Worm (Caenorhabditis elegans) whole organism, late embryonic: ENCODE data around the gene F11D11.12.

Experiments
- K09A11.1 ChIP-seq: sonication (generic microtip); optimal IDR thresholded peaks from 2 replicates; lab custom pipeline; 2017; ENCODE audit warnings: antibody characterized with exemption, mild to moderate bottlenecking, missing genetic modification characterization, missing compliant biosample characterization; ENCODE audit not compliant: insufficient read depth
- ahr-1 ChIP-seq: sonication (generic microtip); optimal IDR thresholded peaks from 2 replicates; lab custom pipeline; 2016; ENCODE audit warnings: missing genetic modification characterization, missing compliant biosample characterization
- ama-1 ChIP-seq: fragments of 150-350 bp; optimal IDR thresholded peaks from 2 replicates; lab custom pipeline; 2014
- ceh-6 ChIP-seq: fragments of 200-800 bp; sonication (Bioruptor generic); optimal IDR thresholded peaks from 2 replicates; lab custom pipeline; 2018; ENCODE audit warnings: mild to moderate bottlenecking, missing genetic modification characterization, missing compliant biosample characterization
- ceh-9 ChIP-seq: sonication (generic microtip); optimal IDR thresholded peaks from 2 replicates; lab custom pipeline; 2016; ENCODE audit warnings: mild to moderate bottlenecking, missing genetic modification characterization, inconsistent platforms, missing compliant biosample characterization
- dve-1 ChIP-seq: sonication (generic microtip); optimal IDR thresholded peaks from 2 replicates; lab custom pipeline; 2017; ENCODE audit warnings: antibody characterized with exemption, mild to moderate bottlenecking, missing genetic modification characterization, missing compliant biosample characterization
- fkh-10 ChIP-seq: fragments of 150-350 bp; optimal IDR thresholded peaks from 2 replicates; lab custom pipeline; 2014; ENCODE audit warnings: missing biosample characterization, missing genetic modification reagents, missing genetic modification characterization
- lin-11 ChIP-seq: fragments of 200-800 bp; sonication (Bioruptor generic); optimal IDR thresholded peaks from 2 replicates; lab custom pipeline; 2018; ENCODE audit warnings: mild to moderate bottlenecking, missing genetic modification characterization, missing compliant biosample characterization
- nhr-11 ChIP-seq: fragments of 150-350 bp; optimal IDR thresholded peaks from 2 replicates; lab custom pipeline; 2014; ENCODE audit warnings: missing biosample characterization, missing genetic modification characterization
- pha-2 ChIP-seq: sonication (generic microtip); optimal IDR thresholded peaks from 2 replicates; lab custom pipeline; 2017; ENCODE audit warnings: mild to moderate bottlenecking, missing genetic modification characterization, missing compliant biosample characterization
- pha-4 ChIP-seq: fragments of 150-350 bp; optimal IDR thresholded peaks from 2 replicates; lab custom pipeline; 2018; ENCODE audit warnings: missing biosample characterization, missing genetic modification reagents, missing genetic modification characterization
- pqm-1 ChIP-seq: sonication (generic microtip); optimal IDR thresholded peaks from 2 replicates; lab custom pipeline; 2016; ENCODE audit warnings: missing genetic modification characterization, missing compliant biosample characterization
- unc-3 ChIP-seq, 2 experiments: fragments of 200-800 bp in 1 of 2; sonication (Bioruptor generic) in 1 of 2; sonication (generic microtip) in 1 of 2; conservative IDR thresholded peaks in 1 of 2; optimal IDR thresholded peaks in 1 of 2; 2 replicates each; pipeline versions ENCODE4 v1.3.6 to Lab custom; 2016 to 2022; ENCODE audit warnings: missing compliant biosample characterization in 2 of 2, missing genetic modification characterization in 2 of 2, missing genetic modification reagents in 1 of 2

DNA sequence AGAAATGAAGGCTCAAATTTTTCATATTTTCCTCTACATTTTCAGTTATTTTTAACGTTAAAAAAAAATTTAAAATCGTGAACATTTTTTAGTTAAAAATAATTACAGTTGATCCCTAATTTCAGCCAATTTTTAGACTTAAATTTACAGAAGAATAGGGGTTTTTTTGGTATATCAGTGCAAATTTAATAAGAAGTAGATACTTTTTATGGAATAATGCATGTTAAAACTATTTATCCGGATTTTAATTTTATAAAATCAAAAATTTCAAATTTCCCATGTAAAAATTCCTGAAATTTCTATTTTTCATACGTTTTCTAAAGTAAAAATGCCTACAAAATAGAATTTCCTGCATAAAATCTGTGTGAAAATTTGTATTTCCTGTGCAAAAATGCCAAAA, 26.4 kb downstream of the F11D11.12 start:
- TF ChIP-seq dve-1 (tag; lab: Kevin White, UChicago) (no peak), unc-3 (GFP tag; conservative IDR thresholded peaks at IDR 0.05; lab: Robert Waterston, UW) (no peak), unc-3 (tag; optimal IDR thresholded peaks at IDR 0.05; lab: Kevin White, UChicago) (no peak), pha-2 (tag; lab: Kevin White, UChicago) (no peak), ceh-6 (GFP tag; lab: Kevin White, UChicago) (no peak), pha-4 (tag; lab: Kevin White, UChicago) (no peak), ceh-9 (no peak), fkh-10 (GFP tag; lab: Kevin White, UChicago) (no peak), K09A11.1 (tag; lab: Kevin White, UChicago) (no peak), lin-11 (tag; lab: Kevin White, UChicago) (no peak), ahr-1 (no peak), nhr-11 (tag; lab: Kevin White, UChicago) (no peak), ama-1 (lab: Kevin White, UChicago) (no peak), pqm-1 (tag; lab: Kevin White, UChicago) (no peak)
